Fruit fly (Drosophila melanogaster): ENCODE measurements around the gene Ubc2.

The Ubc2 gene

dm6 chr2L:10743714-10744113 lies 24.1 kb downstream of the Ubc2 start, which contains the start of gene CG6729 (continued):
- TF ChIP-seq Tbp (GFP tag; optimal IDR thresholded peaks at IDR 0.05) (no peak), pros (GFP tag; optimal IDR thresholded peaks at IDR 0.05) (no peak), CG15514 (GFP tag; optimal IDR thresholded peaks at IDR 0.05) (peak; percentile 57), eyg (GFP tag; optimal IDR thresholded peaks at IDR 0.05) (no peak), hb (GFP tag; IDR thresholded peaks at IDR 0.05; ENCODE audit: partially characterized antibody) (peak; percentile 68; the same call in 2 of the 3 replicates), Fer1 (GFP tag; optimal IDR thresholded peaks at IDR 0.05) (peak; percentile 18), sd (tag; optimal IDR thresholded peaks at IDR 0.05) (no peak), CG4617 (GFP tag; optimal IDR thresholded peaks at IDR 0.05; ENCODE audit: borderline replicate concordance) (peak; percentile 41), mld (GFP tag; IDR thresholded peaks at IDR 0.05; ENCODE audit: partially characterized antibody) (peak; percentile 45; the same call in 1 of the 3 replicates), inv (GFP tag; IDR thresholded peaks at IDR 0.05; ENCODE audit: partially characterized antibody) (peak; percentile 29; the same call in 1 of the 2 replicates), CG11093 (GFP tag; IDR thresholded peaks at IDR 0.05) (no peak), pzg (GFP tag; optimal IDR thresholded peaks at IDR 0.05) (peak; percentile 74), CG6791 (GFP tag; IDR thresholded peaks at IDR 0.05; ENCODE audit: partially characterized antibody) (peak; percentile 80), Bgb (GFP tag; IDR thresholded peaks at IDR 0.05; ENCODE audit: partially characterized antibody) (peak; percentile 76), Dref (GFP tag; IDR thresholded peaks at IDR 0.05) (peak; percentile 84), CG14860 (GFP tag; IDR thresholded peaks at IDR 0.05; ENCODE audit: partially characterized antibody) (peak; percentile 66), Jarid2 (GFP tag; optimal IDR thresholded peaks at IDR 0.05) (no peak), CG14710 (tag; optimal IDR thresholded peaks at IDR 0.05) (peak; percentile 41), amos (GFP tag; IDR thresholded peaks at IDR 0.05; ENCODE audit: partially characterized antibody) (peak; percentile 74), luna (GFP tag; optimal IDR thresholded peaks at IDR 0.05) (no peak), peb (GFP tag; IDR thresholded peaks at IDR 0.05) (no peak), CG34224 (GFP tag; IDR thresholded peaks at IDR 0.05; ENCODE audit: partially characterized antibody) (peak; percentile 78), aop (GFP tag; IDR thresholded peaks at IDR 0.05) (no peak), sna (GFP tag; IDR thresholded peaks at IDR 0.05; ENCODE audit: partially characterized antibody) (peak; percentile 57), Opbp (GFP tag; IDR thresholded peaks at IDR 0.05; ENCODE audit: partially characterized antibody) (peak; percentile 74; the same call in 2 of the 3 replicates), trem (tag; optimal IDR thresholded peaks at IDR 0.05) (peak; percentile 64), nerfin-2 (GFP tag; IDR thresholded peaks at IDR 0.05; ENCODE audit: partially characterized antibody) (peak; percentile 64), CG3847 (GFP tag; IDR thresholded peaks at IDR 0.05) (0 out of 2 replicates have a peak, but pooled peaks have one; percentile 6), knrl (GFP tag; IDR thresholded peaks at IDR 0.05; ENCODE audit: partially characterized antibody) (peak; percentile 61), BEAF-32 (GFP tag; optimal IDR thresholded peaks at IDR 0.05) (peak; percentile 77), sens (GFP tag) (peak; percentile 67), MBD-R2 (GFP tag; IDR thresholded peaks at IDR 0.05) (peak; percentile 87), bbx (GFP tag; IDR thresholded peaks at IDR 0.05; ENCODE audit: partially characterized antibody) (peak; percentile 68), tna (GFP tag; IDR thresholded peaks at IDR 0.05; ENCODE audit: partially characterized antibody) (peak; percentile 61; the same call in 1 of the 2 replicates), HmgZ (tag; optimal IDR thresholded peaks at IDR 0.05) (peak; percentile 32), Dp (GFP tag; optimal IDR thresholded peaks at IDR 0.05) (peak; percentile 93), schlank (tag; optimal IDR thresholded peaks at IDR 0.05) (no peak), CG12071 (GFP tag; optimal IDR thresholded peaks at IDR 0.05) (no peak), stwl (tag; optimal IDR thresholded peaks at IDR 0.05) (peak; percentile 58), chif (GFP tag; optimal IDR thresholded peaks at IDR 0.05) (no peak), Myb (GFP tag; optimal IDR thresholded peaks at IDR 0.05) (peak; percentile 91), Sin3A (optimal IDR thresholded peaks at IDR 0.05) (peak; percentile 26), E2f2 (GFP tag; IDR thresholded peaks at IDR 0.05) (peak; percentile 95), vnd (GFP tag; IDR thresholded peaks at IDR 0.05; ENCODE audit: partially characterized antibody) (peak; percentile 56; the same call in 2 of the 3 replicates), sqz (GFP tag; optimal IDR thresholded peaks at IDR 0.05) (no peak), Stat92E (GFP tag; optimal IDR thresholded peaks at IDR 0.05) (peak in 1 of 3 experiments; percentile 3), danr (GFP tag; IDR thresholded peaks at IDR 0.05) (no peak), phol (tag; optimal IDR thresholded peaks at IDR 0.05) (peak; percentile 51)

All from whole organism, embryonic.